Fruit fly (Drosophila melanogaster): Measurements from ENCODE around the gene pnt.

dm6 chr3R:23377288-23377687, 31.3 kb upstream of the pnt start:
- TF ChIP-seq h (GFP tag; optimal IDR thresholded peaks at IDR 0.05) (no peak), pan (optimal IDR thresholded peaks at IDR 0.05) (no peak), Dif (GFP tag; optimal IDR thresholded peaks at IDR 0.05; ENCODE audit: partially characterized antibody) (no peak), usp (GFP tag; optimal IDR thresholded peaks at IDR 0.05) (no peak), br (GFP tag; optimal IDR thresholded peaks at IDR 0.05) (no peak), psq (GFP tag; optimal IDR thresholded peaks at IDR 0.05) (no peak)
